Worm (Caenorhabditis elegans) whole organism, mixed stage, embryonic: ENCODE measurements around the gene clec-231.

ENCODE experiments used
- lin-13 ChIP-seq: fragments of 150-350 bp; optimal IDR thresholded peaks from 2 replicates; lab custom pipeline; 2014; ENCODE audit warnings: missing biosample characterization, missing genetic modification characterization
- nhr-237 ChIP-seq: fragments of 150-350 bp; optimal IDR thresholded peaks from 2 replicates; lab custom pipeline; 2014; ENCODE audit warnings: missing biosample characterization, missing genetic modification characterization
- nhr-76 ChIP-seq: sonication (generic microtip); optimal IDR thresholded peaks from 2 replicates; lab custom pipeline; 2017; ENCODE audit warnings: missing biosample characterization, missing genetic modification characterization

- no peak for TF ChIP-seq lin-13
- no peak for TF ChIP-seq nhr-237
- TF ChIP-seq nhr-76 (tag; lab: Kevin White, UChicago): no peak
These were observed 3.2 kb downstream of the clec-231 start, which contains the start of gene C29F3.3 for ce11 chrV:15347292-15347691.
